Worm (Caenorhabditis elegans) whole organism, L1 larva: ENCODE results near the gene C34F6.11.

Experiments used
- F16B12.6 ChIP-seq: fragments of 150-350 bp; optimal IDR thresholded peaks from 2 replicates; lab custom pipeline; 2014; ENCODE audit warnings: missing biosample characterization, missing genetic modification characterization
- aha-1 ChIP-seq: fragments of 150-350 bp; optimal IDR thresholded peaks from 2 replicates; lab custom pipeline; 2014; ENCODE audit warnings: missing biosample characterization, missing genetic modification characterization
- aly-2 ChIP-seq: fragments of 150-350 bp; optimal IDR thresholded peaks from 2 replicates; lab custom pipeline; 2014; ENCODE audit warnings: missing biosample characterization, missing genetic modification characterization
- blmp-1 ChIP-seq: fragments of 150-350 bp; optimal IDR thresholded peaks from 2 replicates; lab custom pipeline; 2014; ENCODE audit warnings: missing biosample characterization, missing genetic modification characterization
- ceh-63 ChIP-seq: fragments of 200-800 bp; sonication (Bioruptor generic); optimal IDR thresholded peaks from 2 replicates; lab custom pipeline; 2018; ENCODE audit warnings: mild to moderate bottlenecking, missing genetic modification characterization, missing compliant biosample characterization
- ceh-82 ChIP-seq, 3 experiments: fragments of 150-350 bp in 1 of 3; sonication (generic microtip) in 2 of 3; optimal IDR thresholded peaks; 2 replicates each; lab custom pipeline; 2014 to 2017; ENCODE audit warnings: missing biosample characterization in 3 of 3, missing genetic modification characterization in 3 of 3
- ceh-88 ChIP-seq: fragments of 200-800 bp; sonication (Bioruptor generic); IDR thresholded peaks from 2 replicates; pipeline ENCODE4 v1.3.6; 2022; ENCODE audit warnings: missing genetic modification characterization, missing compliant biosample characterization
- dsc-1 ChIP-seq: sonication (generic microtip); optimal IDR thresholded peaks from 2 replicates; lab custom pipeline; 2016; ENCODE audit warnings: mild to moderate bottlenecking, missing genetic modification characterization, missing compliant biosample characterization
- efl-3 ChIP-seq: fragments of 200-800 bp; sonication (Bioruptor generic); optimal IDR thresholded peaks from 2 replicates; lab custom pipeline; 2018; ENCODE audit warnings: mild to moderate bottlenecking, missing genetic modification characterization, missing compliant biosample characterization
- ets-5 ChIP-seq: fragments of 200-800 bp; sonication (Bioruptor generic); IDR thresholded peaks from 2 replicates; pipeline ENCODE4 v1.3.6; 2022; ENCODE audit warnings: missing genetic modification characterization, missing compliant biosample characterization
- fkh-4 ChIP-seq: sonication (generic microtip); optimal IDR thresholded peaks from 2 replicates; lab custom pipeline; 2016; ENCODE audit warnings: missing compliant biosample characterization, missing genetic modification characterization, borderline replicate concordance
- fkh-8 ChIP-seq: sonication (generic microtip); optimal IDR thresholded peaks from 2 replicates; lab custom pipeline; 2016; ENCODE audit warnings: mild to moderate bottlenecking, missing genetic modification characterization, missing compliant biosample characterization
- fos-1 ChIP-seq: fragments of 150-350 bp; optimal IDR thresholded peaks from 2 replicates; lab custom pipeline; 2014; ENCODE audit warnings: missing biosample characterization, missing genetic modification characterization
- hlh-17 ChIP-seq: fragments of 200-800 bp; sonication (Bioruptor generic); optimal IDR thresholded peaks from 2 replicates; lab custom pipeline; 2018; ENCODE audit warnings: missing genetic modification characterization, mild to moderate bottlenecking, missing compliant biosample characterization, moderate library complexity, borderline replicate concordance
- irx-1 ChIP-seq: sonication (generic microtip); optimal IDR thresholded peaks from 2 replicates; lab custom pipeline; 2016; ENCODE audit warnings: missing genetic modification characterization, missing compliant biosample characterization
- lin-14 ChIP-seq: fragments of 200-800 bp; sonication (Bioruptor generic); optimal IDR thresholded peaks from 2 replicates; lab custom pipeline; 2018; ENCODE audit warnings: mild to moderate bottlenecking, missing genetic modification characterization, moderate library complexity, missing compliant biosample characterization
- lin-39 ChIP-seq: fragments of 150-350 bp; optimal IDR thresholded peaks from 2 replicates; lab custom pipeline; 2014; ENCODE audit warnings: missing biosample characterization, missing genetic modification reagents, missing genetic modification characterization
- mdl-1 ChIP-seq, 2 experiments: fragments of 150-350 bp; optimal IDR thresholded peaks; 2 replicates each; lab custom pipeline; 2014 to 2017; ENCODE audit warnings: missing biosample characterization in 2 of 2, missing genetic modification characterization in 2 of 2, inconsistent platforms in 1 of 2
- mef-2 ChIP-seq: fragments of 150-350 bp; optimal IDR thresholded peaks from 2 replicates; lab custom pipeline; 2014; ENCODE audit warnings: missing biosample characterization, missing genetic modification characterization
- nhr-11 ChIP-seq: fragments of 150-350 bp; optimal IDR thresholded peaks from 2 replicates; lab custom pipeline; 2014; ENCODE audit warnings: missing biosample characterization, missing genetic modification characterization
- nhr-19 ChIP-seq: fragments of 200-800 bp; sonication (Bioruptor generic); conservative IDR thresholded peaks from 2 replicates; pipeline ENCODE4 v1.3.6; 2022; ENCODE audit warnings: missing genetic modification characterization, missing compliant biosample characterization
- nhr-47 ChIP-seq: sonication (generic microtip); optimal IDR thresholded peaks from 2 replicates; lab custom pipeline; 2016; ENCODE audit warnings: mild to moderate bottlenecking, missing genetic modification characterization, moderate library complexity, missing compliant biosample characterization
- nhr-77 ChIP-seq: fragments of 150-350 bp; optimal IDR thresholded peaks from 2 replicates; lab custom pipeline; 2014; ENCODE audit warnings: missing biosample characterization, missing genetic modification characterization
- nhr-84 ChIP-seq: sonication (generic microtip); optimal IDR thresholded peaks from 2 replicates; lab custom pipeline; 2017; ENCODE audit warnings: missing biosample characterization, missing genetic modification characterization
- nhr-85 ChIP-seq: sonication (generic microtip); peaks from one replicate; lab custom pipeline; 2016; ENCODE audit warnings: missing genetic modification characterization, inconsistent platforms, missing compliant biosample characterization
- pag-3 ChIP-seq: sonication (generic microtip); optimal IDR thresholded peaks from 2 replicates; lab custom pipeline; 2017; ENCODE audit warnings: missing genetic modification characterization, mild to moderate bottlenecking, missing compliant biosample characterization, antibody characterized with exemption, borderline replicate concordance; ENCODE audit not compliant: insufficient read depth
- pax-3 ChIP-seq: fragments of 200-800 bp; sonication (Bioruptor generic); optimal IDR thresholded peaks from 2 replicates; lab custom pipeline; 2018; ENCODE audit warnings: mild to moderate bottlenecking, missing genetic modification characterization, moderate library complexity, missing compliant biosample characterization
- pqm-1 ChIP-seq: sonication (generic microtip); optimal IDR thresholded peaks from 3 replicates; lab custom pipeline; 2017; ENCODE audit warnings: missing biosample characterization, missing genetic modification characterization
- snu-23 ChIP-seq: sonication (generic microtip); optimal IDR thresholded peaks from 2 replicates; lab custom pipeline; 2016; ENCODE audit warnings: missing genetic modification characterization, missing compliant biosample characterization
- sup-37 ChIP-seq: fragments of 200-800 bp; sonication (Bioruptor generic); optimal IDR thresholded peaks from 2 replicates; lab custom pipeline; 2018; ENCODE audit warnings: mild to moderate bottlenecking, missing genetic modification characterization, missing compliant biosample characterization
- swsn-7 ChIP-seq: sonication (generic microtip); optimal IDR thresholded peaks from 2 replicates; lab custom pipeline; 2016; ENCODE audit warnings: missing genetic modification characterization, missing compliant biosample characterization
- tbx-2 ChIP-seq: sonication (generic microtip); optimal IDR thresholded peaks from 2 replicates; lab custom pipeline; 2016; ENCODE audit warnings: missing genetic modification characterization, missing compliant biosample characterization
- unc-130 ChIP-seq: fragments of 150-350 bp; optimal IDR thresholded peaks from 2 replicates; lab custom pipeline; 2017; ENCODE audit warnings: missing biosample characterization, missing genetic modification characterization, inconsistent platforms
- unc-30 ChIP-seq: sonication (generic microtip); optimal IDR thresholded peaks from 2 replicates; lab custom pipeline; 2017; ENCODE audit warnings: missing biosample characterization, missing genetic modification characterization
- xbp-1 ChIP-seq: sonication (generic microtip); optimal IDR thresholded peaks from 2 replicates; lab custom pipeline; 2016; ENCODE audit warnings: missing genetic modification characterization, missing compliant biosample characterization
- ztf-4 ChIP-seq: fragments of 150-350 bp; optimal IDR thresholded peaks from 2 replicates; lab custom pipeline; 2014; ENCODE audit warnings: missing biosample characterization, missing genetic modification characterization

Gene C34F6.11

ce11 chrX:11215420-11216050 is 11.8 kb upstream of the C34F6.11 start, which contains the start of the genes C34F6.7 and idh-2 (continued):
- no peak for TF ChIP-seq mef-2
- TF ChIP-seq nhr-11 (tag; lab: Kevin White, UChicago): no peak
- peak; percentile 84 for TF ChIP-seq nhr-85
- peak; percentile 53 for TF ChIP-seq unc-130 (tag; lab: Kevin White, UChicago)
- no peak for TF ChIP-seq fos-1 (tag; lab: Kevin White, UChicago)
- peak in 1 of 2 experiments; percentile 60 for TF ChIP-seq mdl-1 (tag; optimal IDR thresholded peaks at IDR 0.05; lab: Kevin White, UChicago)
- peak; percentile 72 for TF ChIP-seq snu-23

ce11 chrX:11211360-11211759 is 7.6 kb upstream of the C34F6.11 start:
- TF ChIP-seq fkh-4 (no peak), mdl-1 (tag; optimal IDR thresholded peaks at IDR 0.05; lab: Kevin White, UChicago) (no peak), ceh-63 (no peak), ceh-82 (tag; optimal IDR thresholded peaks at IDR 0.05; lab: Kevin White, UChicago) (no peak), sup-37 (no peak), tbx-2 (tag; lab: Kevin White, UChicago) (no peak), dsc-1 (tag; lab: Kevin White, UChicago) (no peak), nhr-84 (tag; lab: Kevin White, UChicago) (no peak), aly-2 (tag; lab: Kevin White, UChicago) (no peak), blmp-1 (tag; lab: Kevin White, UChicago) (no peak), xbp-1 (tag; lab: Kevin White, UChicago) (no peak), pax-3 (tag; lab: Kevin White, UChicago) (no peak), aha-1 (tag; lab: Kevin White, UChicago) (no peak), swsn-7 (tag; lab: Kevin White, UChicago) (no peak), lin-39 (no peak), ztf-4 (tag; lab: Kevin White, UChicago) (no peak), nhr-11 (tag; lab: Kevin White, UChicago) (no peak)

- TF ChIP-seq lin-39 (no peak), nhr-84 (tag; lab: Kevin White, UChicago) (no peak), F16B12.6 (tag; lab: Kevin White, UChicago) (no peak), unc-30 (no peak), irx-1 (tag; lab: Kevin White, UChicago) (no peak), lin-14 (no peak), ceh-88 (GFP tag; lab: Robert Waterston, UW) (no peak), blmp-1 (tag; lab: Kevin White, UChicago) (no peak), ceh-82 (tag; optimal IDR thresholded peaks at IDR 0.05; lab: Kevin White, UChicago) (no peak), pag-3 (tag; lab: Kevin White, UChicago) (no peak), sup-37 (no peak), pqm-1 (no peak)
Measured at ce11 chrX:11210417-11210816, 6.7 kb upstream of the C34F6.11 start.

ce11 chrX:11208788-11209187 is 5.1 kb upstream of the C34F6.11 start, which contains the start of gene C34F6.5:
Gene C34F6.5, minus strand, starts transcription at chrX:11208888.
- TF ChIP-seq lin-14 (no peak), hlh-17 (no peak), efl-3 (GFP tag; lab: Kevin White, UChicago) (no peak), ets-5 (GFP tag; lab: Robert Waterston, UW) (no peak), nhr-47 (tag; lab: Kevin White, UChicago) (no peak), nhr-19 (GFP tag; lab: Robert Waterston, UW) (no peak), nhr-77 (tag; lab: Kevin White, UChicago) (no peak), fkh-8 (peak; percentile 4)
